Worm (Caenorhabditis elegans): ENCODE data around the gene srsx-32.

srsx-32 gene

DNA sequence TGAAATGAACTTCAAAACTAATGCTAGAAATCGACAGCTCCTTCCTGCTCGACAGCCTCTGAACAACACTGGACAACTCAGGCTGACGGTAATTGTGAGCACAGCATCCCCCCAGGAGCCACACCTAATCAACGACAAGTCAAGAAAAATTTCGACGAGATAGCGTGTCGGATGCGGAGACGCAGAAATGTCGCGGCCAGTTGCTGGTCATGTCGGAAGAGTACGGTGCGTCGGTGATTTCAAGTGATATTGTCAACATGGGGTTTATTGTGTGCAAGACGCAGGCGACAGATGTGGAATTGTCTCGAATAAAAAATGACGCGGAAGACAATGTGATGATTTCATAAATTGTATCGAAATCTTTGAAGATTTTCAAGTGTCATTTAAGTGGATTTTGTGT lies 19.3 kb downstream of the srsx-32 start, which contains the start of gene twk-11:
TSS of gene twk-11 (minus strand) at position 101 of the 400 bp plus-strand sequence.
- TF ChIP-seq snpc-1.1 (tag; optimal IDR thresholded peaks at IDR 0.05; ENCODE audit: insufficient read depth), result no peak
- no peak for TF ChIP-seq hsf-1 (GFP tag; IDR thresholded peaks at IDR 0.05)
- no peak for TF ChIP-seq F33H1.4 (GFP tag; IDR thresholded peaks at IDR 0.05)
- no peak for TF ChIP-seq lin-40 (tag; optimal IDR thresholded peaks at IDR 0.05)
- TF ChIP-seq chd-7 (tag; optimal IDR thresholded peaks at IDR 0.05), result no peak
- no peak for TF ChIP-seq F23B12.7 (tag; optimal IDR thresholded peaks at IDR 0.05; ENCODE audit: insufficient read depth)
- TF ChIP-seq ceh-40 (GFP tag; IDR thresholded peaks at IDR 0.05), result no peak
- no peak for TF ChIP-seq snpc-3.4 (tag; optimal IDR thresholded peaks at IDR 0.05)
- no peak for TF ChIP-seq ceh-91 (GFP tag; IDR thresholded peaks at IDR 0.05)
- TF ChIP-seq nhr-179 (tag; optimal IDR thresholded peaks at IDR 0.05), result no peak
- no peak for TF ChIP-seq unc-62 (GFP tag; optimal IDR thresholded peaks at IDR 0.05)
- no peak for TF ChIP-seq sea-2 (GFP tag; IDR thresholded peaks at IDR 0.05)
- no peak for TF ChIP-seq ceh-100 (GFP tag; IDR thresholded peaks at IDR 0.05)
- no peak for TF ChIP-seq him-1 (tag; optimal IDR thresholded peaks at IDR 0.05)
- no peak for TF ChIP-seq mel-28 (tag; optimal IDR thresholded peaks at IDR 0.05; ENCODE audit: borderline replicate concordance)
- no peak for TF ChIP-seq attf-6 (GFP tag; IDR thresholded peaks at IDR 0.05)

DNA sequence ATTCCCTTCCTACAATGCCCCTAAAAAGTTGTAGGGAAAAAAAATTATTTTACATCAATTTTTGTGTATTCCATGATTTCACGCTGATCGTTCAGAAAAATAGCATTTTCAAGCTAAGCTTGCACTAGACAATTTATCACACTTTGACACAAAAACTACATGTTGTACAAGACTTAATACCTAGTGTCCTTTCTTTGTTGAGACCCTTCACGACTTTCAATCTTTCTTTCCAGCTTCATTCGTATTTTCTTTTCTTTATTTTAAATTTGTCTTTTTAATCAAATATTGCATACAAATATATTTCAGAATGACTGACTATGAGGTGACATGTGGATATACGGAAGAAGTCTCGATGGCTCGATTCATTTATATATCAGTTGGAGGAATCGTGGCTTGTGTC lies 28.8 kb downstream of the srsx-32 start, which contains the start of gene F20A1.2:
TSS of gene F20A1.2 (plus strand) at position 301 of the 400 bp plus-strand sequence.
- no peak for TF ChIP-seq lin-26 (GFP tag; IDR thresholded peaks at IDR 0.05)

DNA sequence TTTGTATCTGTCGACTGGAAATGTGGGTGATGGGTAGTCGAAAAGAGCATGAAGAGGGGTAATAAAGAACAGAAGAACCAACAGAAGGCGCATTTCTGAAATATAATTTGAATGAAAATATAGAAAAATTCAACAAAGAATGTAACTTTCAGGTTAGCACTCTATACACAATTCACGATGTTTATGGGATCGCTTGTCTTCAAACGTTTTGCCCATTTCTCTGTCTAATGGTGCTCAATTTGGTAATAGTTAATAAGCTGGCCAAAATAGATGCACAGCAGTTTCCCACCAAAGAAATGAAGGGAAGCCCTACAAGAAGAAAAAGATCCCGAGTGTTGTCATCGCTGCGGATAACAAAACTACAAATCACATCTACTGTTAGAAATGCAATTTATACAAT lies 30.4 kb downstream of the srsx-32 start, which contains the start of gene F20A1.8:
TSS of gene F20A1.8 (minus strand) at position 101 of the 400 bp plus-strand sequence.
- no peak for TF ChIP-seq hrde-1 (tag; optimal IDR thresholded peaks at IDR 0.05; ENCODE audit: borderline replicate concordance)
- TF ChIP-seq xnd-1 (tag; optimal IDR thresholded peaks at IDR 0.05), result no peak
- no peak for TF ChIP-seq rcor-1 (GFP tag; IDR thresholded peaks at IDR 0.05)
- TF ChIP-seq madf-3 (GFP tag; IDR thresholded peaks at IDR 0.05), result no peak
- no peak for TF ChIP-seq hmg-1.2 (GFP tag; IDR thresholded peaks at IDR 0.05)
- no peak for TF ChIP-seq hsf-1 (GFP tag; IDR thresholded peaks at IDR 0.05)
- no peak for TF ChIP-seq attf-3 (GFP tag; conservative IDR thresholded peaks at IDR 0.05)

DNA sequence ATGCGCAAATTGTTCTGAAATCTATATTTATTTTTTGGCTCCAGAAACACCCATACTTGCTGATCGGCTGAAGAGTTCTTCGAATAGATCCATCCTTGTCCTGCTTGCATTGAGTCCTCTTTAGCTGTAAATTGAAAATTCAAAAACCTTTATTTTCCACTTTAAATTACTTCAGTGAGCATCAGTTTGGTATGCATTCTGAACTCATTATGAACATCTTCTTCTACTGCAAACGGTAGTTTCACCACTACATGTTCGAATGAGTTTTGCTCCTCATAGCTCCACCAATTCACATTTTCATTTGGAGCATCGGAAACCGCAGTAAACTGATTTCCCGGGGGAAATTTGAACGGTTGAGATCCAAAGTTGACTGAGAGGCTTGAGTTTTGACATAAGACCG lies 33.0 kb downstream of the srsx-32 start:
- TF ChIP-seq mel-28 (tag; optimal IDR thresholded peaks at IDR 0.05; ENCODE audit: borderline replicate concordance) (no peak), nhr-179 (tag; optimal IDR thresholded peaks at IDR 0.05) (no peak), akir-1 (GFP tag; optimal IDR thresholded peaks at IDR 0.05) (no peak), rcor-1 (GFP tag; IDR thresholded peaks at IDR 0.05) (no peak), aptf-3 (GFP tag; IDR thresholded peaks at IDR 0.05) (no peak), ceh-58 (GFP tag; IDR thresholded peaks at IDR 0.05) (no peak), D2030.7 (GFP tag; IDR thresholded peaks at IDR 0.05) (no peak), hlh-12 (tag; optimal IDR thresholded peaks at IDR 0.05) (no peak), ztf-25 (GFP tag; IDR thresholded peaks at IDR 0.05) (no peak)

DNA sequence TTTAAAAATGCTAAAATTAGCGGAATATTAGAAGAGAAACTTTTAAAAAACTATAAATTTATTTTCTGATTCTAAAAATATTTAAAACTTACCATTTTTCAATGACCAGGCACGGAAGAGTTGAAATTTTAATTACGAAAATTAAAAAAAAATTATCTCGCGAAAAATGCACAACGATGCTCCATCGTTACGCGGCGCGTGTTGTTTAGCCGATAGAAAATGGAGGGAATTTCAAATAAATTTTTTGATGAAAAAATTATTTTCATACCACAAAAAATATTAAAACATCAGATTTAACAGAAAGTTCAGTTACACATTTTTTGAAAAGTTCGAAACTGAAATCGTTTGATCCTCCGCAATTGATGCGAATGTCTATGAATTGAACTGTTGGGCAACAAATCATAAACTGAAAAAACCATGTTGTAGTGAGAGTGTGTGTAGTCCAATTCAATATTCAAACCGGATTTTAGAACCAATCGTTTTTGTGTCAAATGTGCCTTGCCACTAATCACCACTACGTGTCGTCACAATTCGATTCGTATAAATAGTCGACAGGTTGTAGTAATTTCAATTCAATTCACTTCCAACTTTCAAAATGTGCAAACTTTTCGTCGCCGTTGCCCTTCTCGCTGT lies 34.1 kb downstream of the srsx-32 start, which contains the start of the genes tofu-2 and spig-1:
TSS of gene tofu-2 (minus strand) at position 116 of the 633 bp plus-strand sequence.
TSS of gene spig-1 (plus strand) at position 583 of the 633 bp plus-strand sequence.
- peak; percentile 86 for TF ChIP-seq attf-3 (GFP tag; conservative IDR thresholded peaks at IDR 0.05)
- TF ChIP-seq ztf-28 (GFP tag; IDR thresholded peaks at IDR 0.05), result no peak
